Worm (Caenorhabditis elegans) whole organism, midembryonic: ENCODE measurements around the gene cest-5.1.
A peak's percentile ranks its signal among the peaks of the same experiment; 100 is the strongest.

Source experiments
- T22C8.4 ChIP-seq: fragments of 200-800 bp; sonication (Bioruptor generic); IDR thresholded peaks from 2 replicates; pipeline ENCODE4 v1.3.6; 2022; ENCODE audit warnings: missing genetic modification characterization, missing compliant biosample characterization
- cog-1 ChIP-seq: sonication (generic microtip); optimal IDR thresholded peaks from 2 replicates; lab custom pipeline; 2016; ENCODE audit warnings: missing genetic modification characterization, missing compliant biosample characterization
- flt-1 ChIP-seq: fragments of 200-800 bp; sonication (Bioruptor generic); IDR thresholded peaks from 2 replicates; pipeline ENCODE4 v1.3.6; 2022; ENCODE audit warnings: missing genetic modification characterization, missing compliant biosample characterization
- klf-2 ChIP-seq: fragments of 200-800 bp; sonication (Bioruptor generic); conservative IDR thresholded peaks from 2 replicates; pipeline ENCODE4 v1.3.6; 2022; ENCODE audit warnings: missing genetic modification reagents, missing genetic modification characterization, missing compliant biosample characterization
- med-1 ChIP-seq: sonication (generic microtip); optimal IDR thresholded peaks from 2 replicates; lab custom pipeline; 2017; ENCODE audit warnings: missing genetic modification characterization, mild to moderate bottlenecking, missing compliant biosample characterization, antibody characterized with exemption, missing genetic modification reagents; ENCODE audit not compliant: insufficient read depth
- ref-1 ChIP-seq: fragments of 200-800 bp; sonication (Bioruptor generic); conservative IDR thresholded peaks from 2 replicates; pipeline ENCODE4 v1.3.6; 2022; ENCODE audit warnings: missing genetic modification reagents, missing genetic modification characterization, missing compliant biosample characterization
- tab-1 ChIP-seq: fragments of 200-800 bp; sonication (Bioruptor generic); IDR thresholded peaks from 2 replicates; pipeline ENCODE4 v1.3.6; 2022; ENCODE audit warnings: missing genetic modification characterization, missing compliant biosample characterization
- ztf-23 ChIP-seq: fragments of 200-800 bp; sonication (Bioruptor generic); IDR thresholded peaks from 2 replicates; pipeline ENCODE4 v1.3.6; 2022; ENCODE audit warnings: missing genetic modification reagents, missing genetic modification characterization, missing compliant biosample characterization
- ztf-29 ChIP-seq: fragments of 200-800 bp; sonication (Bioruptor generic); IDR thresholded peaks from 2 replicates; pipeline ENCODE4 v1.3.6; 2022; ENCODE audit warnings: missing genetic modification reagents, missing genetic modification characterization, missing compliant biosample characterization

The cest-5.1 gene

ce11 chrIV:6645867-6646655, 14.5 kb upstream of the cest-5.1 start, which contains the start of gene hil-7:
hil-7 (plus strand) TSS chrIV:6646312.
- TF ChIP-seq flt-1 (GFP tag; lab: Robert Waterston, UW) (no peak; the same call in 1 of the 2 replicates), cog-1 (tag; lab: Kevin White, UChicago) (peak; percentile 74), ztf-29 (GFP tag; lab: Robert Waterston, UW) (peak; percentile 30; the same call in 1 of the 2 replicates), T22C8.4 (GFP tag; lab: Robert Waterston, UW) (no peak), ref-1 (GFP tag; lab: Robert Waterston, UW) (0 out of 2 replicates have a peak, but pooled peaks have one; percentile 12), tab-1 (GFP tag; lab: Robert Waterston, UW) (0 out of 2 replicates have a peak, but pooled peaks have one; percentile 36), klf-2 (no peak), ztf-23 (GFP tag; lab: Robert Waterston, UW) (peak; percentile 62), med-1 (GFP tag; lab: Kevin White, UChicago) (no peak)

- TF ChIP-seq ztf-23 (GFP tag; lab: Robert Waterston, UW) = no peak
- TF ChIP-seq ref-1 (GFP tag; lab: Robert Waterston, UW) = no peak
- TF ChIP-seq ztf-29 (GFP tag; lab: Robert Waterston, UW) = no peak
These were observed 8.3 kb upstream of the cest-5.1 start, which contains the start of gene C01B10.6 for ce11 chrIV:6639880-6640279. C01B10.6 (plus strand) TSS chrIV:6640180.

- TF ChIP-seq cog-1 (tag; lab: Kevin White, UChicago) (no peak), ref-1 (GFP tag; lab: Robert Waterston, UW) (no peak), ztf-23 (GFP tag; lab: Robert Waterston, UW) (no peak), T22C8.4 (GFP tag; lab: Robert Waterston, UW) (no peak), ztf-29 (GFP tag; lab: Robert Waterston, UW) (no peak)
These were observed 6.7 kb upstream of the cest-5.1 start, which contains the start of gene C01B10.7 for ce11 chrIV:6638256-6638655. C01B10.7 (plus strand) TSS chrIV:6638556.

ce11 chrIV:6634789-6635188, 3.2 kb upstream of the cest-5.1 start, which contains the start of gene metl-13:
metl-13 (plus strand) TSS chrIV:6635089.
- TF ChIP-seq ztf-23 (GFP tag; lab: Robert Waterston, UW) (no peak), T22C8.4 (GFP tag; lab: Robert Waterston, UW) (no peak), tab-1 (GFP tag; lab: Robert Waterston, UW) (no peak), ztf-29 (GFP tag; lab: Robert Waterston, UW) (no peak), ref-1 (GFP tag; lab: Robert Waterston, UW) (no peak), med-1 (GFP tag; lab: Kevin White, UChicago) (no peak), klf-2 (no peak), flt-1 (GFP tag; lab: Robert Waterston, UW) (no peak), cog-1 (tag; lab: Kevin White, UChicago) (no peak)

- TF ChIP-seq ztf-23 (GFP tag; lab: Robert Waterston, UW) = no peak
- no peak for TF ChIP-seq flt-1 (GFP tag; lab: Robert Waterston, UW)
- no peak for TF ChIP-seq med-1 (GFP tag; lab: Kevin White, UChicago)
- no peak for TF ChIP-seq ztf-29 (GFP tag; lab: Robert Waterston, UW)
- TF ChIP-seq klf-2 = no peak
- TF ChIP-seq T22C8.4 (GFP tag; lab: Robert Waterston, UW) = no peak
- no peak for TF ChIP-seq ref-1 (GFP tag; lab: Robert Waterston, UW)
- no peak for TF ChIP-seq cog-1 (tag; lab: Kevin White, UChicago)
- no peak for TF ChIP-seq tab-1 (GFP tag; lab: Robert Waterston, UW)
These were observed 3.8 kb downstream of the cest-5.1 start, which contains the start of gene cest-5.2 for ce11 chrIV:6627798-6628197. cest-5.2 (minus strand) TSS chrIV:6627925.

ce11 chrIV:6623390-6623789, 8.2 kb downstream of the cest-5.1 start, which contains the start of gene C01B10.44:
C01B10.44 (plus strand) TSS chrIV:6623690.
- TF ChIP-seq T22C8.4 (GFP tag; lab: Robert Waterston, UW) (no peak), ztf-29 (GFP tag; lab: Robert Waterston, UW) (no peak), klf-2 (no peak), ref-1 (GFP tag; lab: Robert Waterston, UW) (no peak), tab-1 (GFP tag; lab: Robert Waterston, UW) (no peak), ztf-23 (GFP tag; lab: Robert Waterston, UW) (no peak), cog-1 (tag; lab: Kevin White, UChicago) (no peak), flt-1 (GFP tag; lab: Robert Waterston, UW) (no peak), med-1 (GFP tag; lab: Kevin White, UChicago) (no peak)

- no peak for TF ChIP-seq cog-1 (tag; lab: Kevin White, UChicago)
- no peak for TF ChIP-seq med-1 (GFP tag; lab: Kevin White, UChicago)
- TF ChIP-seq T22C8.4 (GFP tag; lab: Robert Waterston, UW) = no peak
- no peak for TF ChIP-seq klf-2
- TF ChIP-seq flt-1 (GFP tag; lab: Robert Waterston, UW) = no peak
- no peak for TF ChIP-seq ztf-23 (GFP tag; lab: Robert Waterston, UW)
These were observed 9.4 kb downstream of the cest-5.1 start for ce11 chrIV:6622142-6622541.

ce11 chrIV:6621252-6621651, 10.3 kb downstream of the cest-5.1 start, which contains the start of gene C01B10.3:
C01B10.3 (minus strand) TSS chrIV:6621352.
- TF ChIP-seq med-1 (GFP tag; lab: Kevin White, UChicago) = no peak
- no peak for TF ChIP-seq tab-1 (GFP tag; lab: Robert Waterston, UW)
- no peak for TF ChIP-seq T22C8.4 (GFP tag; lab: Robert Waterston, UW)
- no peak for TF ChIP-seq ztf-29 (GFP tag; lab: Robert Waterston, UW)
- no peak for TF ChIP-seq ztf-23 (GFP tag; lab: Robert Waterston, UW)
- no peak for TF ChIP-seq klf-2
- TF ChIP-seq ref-1 (GFP tag; lab: Robert Waterston, UW) = no peak
- no peak for TF ChIP-seq flt-1 (GFP tag; lab: Robert Waterston, UW)
- no peak for TF ChIP-seq cog-1 (tag; lab: Kevin White, UChicago)

ce11 chrIV:6618607-6619006, 12.9 kb downstream of the cest-5.1 start:
- TF ChIP-seq flt-1 (GFP tag; lab: Robert Waterston, UW) (no peak), ref-1 (GFP tag; lab: Robert Waterston, UW) (no peak), med-1 (GFP tag; lab: Kevin White, UChicago) (no peak), ztf-29 (GFP tag; lab: Robert Waterston, UW) (no peak), cog-1 (tag; lab: Kevin White, UChicago) (no peak), klf-2 (no peak), T22C8.4 (GFP tag; lab: Robert Waterston, UW) (no peak), ztf-23 (GFP tag; lab: Robert Waterston, UW) (no peak), tab-1 (GFP tag; lab: Robert Waterston, UW) (no peak)
